Worm (Caenorhabditis elegans) whole organism, L1 larva: ENCODE measurements around the gene rpn-1.
A peak's percentile ranks its signal among the peaks of the same experiment; 100 is the strongest.

Experiments used
- aha-1 ChIP-seq: fragments of 150-350 bp; optimal IDR thresholded peaks from 2 replicates; lab custom pipeline; 2014; ENCODE audit warnings: missing biosample characterization, missing genetic modification characterization
- blmp-1 ChIP-seq: fragments of 150-350 bp; optimal IDR thresholded peaks from 2 replicates; lab custom pipeline; 2014; ENCODE audit warnings: missing biosample characterization, missing genetic modification characterization
- ceh-82 ChIP-seq, 3 experiments: fragments of 150-350 bp in 1 of 3; sonication (generic microtip) in 2 of 3; optimal IDR thresholded peaks; 2 replicates each; lab custom pipeline; 2014 to 2017; ENCODE audit warnings: missing biosample characterization in 3 of 3, missing genetic modification characterization in 3 of 3
- efl-1 ChIP-seq, 4 experiments: fragments of 150-350 bp; optimal IDR thresholded peaks in 3 of 4; peaks in 1 of 4; 1 replicate in 1 of 4; 2 replicates in 3 of 4; lab custom pipeline; 2014; ENCODE audit warnings: missing biosample characterization in 2 of 4, missing genetic modification characterization in 2 of 4, missing genetic modification reagents in 2 of 4
- egl-27 ChIP-seq, 2 experiments: fragments of 150-350 bp in 1 of 2; sonication (generic microtip); optimal IDR thresholded peaks; 3 replicates each; lab custom pipeline; 2017 to 2018; ENCODE audit warnings: missing biosample characterization in 2 of 2, missing genetic modification characterization in 2 of 2, missing genetic modification reagents in 2 of 2
- fkh-10 ChIP-seq: sonication (generic microtip); optimal IDR thresholded peaks from 2 replicates; lab custom pipeline; 2017; ENCODE audit warnings: missing biosample characterization, missing genetic modification reagents, missing genetic modification characterization
- lin-13 ChIP-seq: fragments of 150-350 bp; optimal IDR thresholded peaks from 2 replicates; lab custom pipeline; 2014; ENCODE audit warnings: missing biosample characterization, missing genetic modification reagents, missing genetic modification characterization
- lir-3 ChIP-seq: sonication (generic microtip); optimal IDR thresholded peaks from 2 replicates; lab custom pipeline; 2016; ENCODE audit warnings: mild to moderate bottlenecking, missing genetic modification characterization, moderate library complexity, missing compliant biosample characterization; ENCODE audit not compliant: poor library complexity
- nhr-11 ChIP-seq: fragments of 150-350 bp; optimal IDR thresholded peaks from 2 replicates; lab custom pipeline; 2014; ENCODE audit warnings: missing biosample characterization, missing genetic modification characterization
- nhr-76 ChIP-seq: sonication (generic microtip); optimal IDR thresholded peaks from 2 replicates; lab custom pipeline; 2017; ENCODE audit warnings: missing biosample characterization, missing genetic modification characterization
- tbx-2 ChIP-seq: sonication (generic microtip); optimal IDR thresholded peaks from 2 replicates; lab custom pipeline; 2016; ENCODE audit warnings: missing genetic modification characterization, missing compliant biosample characterization
- tlp-1 ChIP-seq: fragments of 150-350 bp; optimal IDR thresholded peaks from 2 replicates; lab custom pipeline; 2014; ENCODE audit warnings: missing biosample characterization, missing genetic modification characterization
- ztf-4 ChIP-seq: fragments of 150-350 bp; optimal IDR thresholded peaks from 2 replicates; lab custom pipeline; 2014; ENCODE audit warnings: missing biosample characterization, missing genetic modification characterization

DNA sequence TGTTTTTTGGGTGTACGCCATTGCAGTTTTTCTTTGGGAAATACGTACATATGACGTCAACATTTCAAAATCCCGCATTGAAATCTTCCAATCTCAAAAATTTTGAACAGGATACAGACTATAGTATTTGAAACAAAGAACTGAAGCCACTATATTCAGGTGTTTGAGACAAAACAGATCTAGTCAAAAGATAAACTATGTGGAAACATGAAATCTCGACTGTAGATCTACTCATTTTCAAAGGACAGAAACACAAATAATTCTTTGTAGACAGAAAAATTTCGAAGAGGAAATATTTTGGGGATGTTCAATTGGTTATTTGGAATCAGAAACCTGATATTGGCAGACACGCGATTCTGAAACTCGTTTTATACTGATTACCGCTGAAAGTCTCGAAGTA, 15.8 kb upstream of the rpn-1 start:
- TF ChIP-seq fkh-10 (no peak), egl-27 (tag; optimal IDR thresholded peaks at IDR 0.05; lab: Kevin White, UChicago) (no peak), tlp-1 (tag; lab: Kevin White, UChicago) (no peak), tbx-2 (tag; lab: Kevin White, UChicago) (no peak), efl-1 (optimal IDR thresholded peaks at IDR 0.05; lab: Kevin White, UChicago) (no peak), efl-1 (GFP tag; optimal IDR thresholded peaks at IDR 0.05 in 1 of 2; lab: Kevin White, UChicago) (peak in 1 of 2 experiments; percentile 17), nhr-11 (no peak), blmp-1 (tag; lab: Kevin White, UChicago) (no peak), ceh-82 (tag; optimal IDR thresholded peaks at IDR 0.05; lab: Kevin White, UChicago) (no peak), aha-1 (tag; lab: Kevin White, UChicago) (no peak), lin-13 (GFP tag; lab: Kevin White, UChicago) (no peak), lir-3 (no peak), nhr-76 (tag; lab: Kevin White, UChicago) (no peak), ztf-4 (tag; lab: Kevin White, UChicago) (no peak)
